Worm (Caenorhabditis elegans) whole organism, midembryonic: ENCODE data around the gene gyf-1.

Experiments used
- T22C8.4 ChIP-seq: fragments of 200-800 bp; sonication (Bioruptor generic); IDR thresholded peaks from 2 replicates; pipeline ENCODE4 v1.3.6; 2022; ENCODE audit warnings: missing genetic modification characterization, missing compliant biosample characterization
- cog-1 ChIP-seq: sonication (generic microtip); optimal IDR thresholded peaks from 2 replicates; lab custom pipeline; 2016; ENCODE audit warnings: missing genetic modification characterization, missing compliant biosample characterization
- flt-1 ChIP-seq: fragments of 200-800 bp; sonication (Bioruptor generic); IDR thresholded peaks from 2 replicates; pipeline ENCODE4 v1.3.6; 2022; ENCODE audit warnings: missing genetic modification characterization, missing compliant biosample characterization
- klf-2 ChIP-seq: fragments of 200-800 bp; sonication (Bioruptor generic); conservative IDR thresholded peaks from 2 replicates; pipeline ENCODE4 v1.3.6; 2022; ENCODE audit warnings: missing genetic modification reagents, missing genetic modification characterization, missing compliant biosample characterization
- med-1 ChIP-seq: sonication (generic microtip); optimal IDR thresholded peaks from 2 replicates; lab custom pipeline; 2017; ENCODE audit warnings: missing genetic modification characterization, mild to moderate bottlenecking, missing compliant biosample characterization, antibody characterized with exemption, missing genetic modification reagents; ENCODE audit not compliant: insufficient read depth
- ref-1 ChIP-seq: fragments of 200-800 bp; sonication (Bioruptor generic); conservative IDR thresholded peaks from 2 replicates; pipeline ENCODE4 v1.3.6; 2022; ENCODE audit warnings: missing genetic modification reagents, missing genetic modification characterization, missing compliant biosample characterization
- tab-1 ChIP-seq: fragments of 200-800 bp; sonication (Bioruptor generic); IDR thresholded peaks from 2 replicates; pipeline ENCODE4 v1.3.6; 2022; ENCODE audit warnings: missing genetic modification characterization, missing compliant biosample characterization
- ztf-23 ChIP-seq: fragments of 200-800 bp; sonication (Bioruptor generic); IDR thresholded peaks from 2 replicates; pipeline ENCODE4 v1.3.6; 2022; ENCODE audit warnings: missing genetic modification reagents, missing genetic modification characterization, missing compliant biosample characterization
- ztf-29 ChIP-seq: fragments of 200-800 bp; sonication (Bioruptor generic); IDR thresholded peaks from 2 replicates; pipeline ENCODE4 v1.3.6; 2022; ENCODE audit warnings: missing genetic modification reagents, missing genetic modification characterization, missing compliant biosample characterization

gyf-1 gene

DNA sequence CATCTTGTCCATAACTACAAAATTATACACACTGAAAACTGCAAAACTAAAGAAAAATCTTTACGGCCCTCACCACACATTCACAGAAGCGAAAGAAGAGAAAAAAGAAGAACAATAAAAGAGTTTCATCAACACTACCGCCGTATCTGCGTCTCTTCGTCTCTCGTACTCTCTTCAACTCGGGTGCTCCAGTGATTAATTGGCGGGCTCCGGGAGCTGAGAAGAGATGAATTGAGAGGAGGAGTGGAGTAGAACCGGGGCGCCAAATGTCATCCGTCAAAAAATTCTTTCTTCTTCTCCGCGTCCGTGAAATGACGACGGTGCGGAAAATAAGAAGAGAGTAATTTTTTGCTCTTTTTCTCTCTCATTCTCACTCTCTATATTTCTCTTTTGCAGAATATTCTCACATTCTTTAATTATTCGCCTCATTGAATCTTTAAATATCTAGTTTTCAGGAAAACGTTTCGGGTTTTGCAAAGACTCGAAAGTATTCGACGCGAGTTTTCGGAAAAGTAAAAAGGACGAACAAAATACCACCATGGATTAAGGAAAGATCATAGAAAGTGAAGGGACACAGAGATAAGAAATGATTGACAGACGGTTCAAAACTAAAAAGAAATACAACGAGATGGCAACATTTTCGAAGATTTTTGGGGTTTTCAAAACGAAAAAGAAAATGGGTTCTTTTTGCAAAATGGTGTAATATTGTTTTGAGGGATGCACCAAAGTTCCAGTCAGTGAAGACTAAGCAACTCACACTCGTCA, 23.6 kb downstream of the gyf-1 start:
- TF ChIP-seq ztf-23 (GFP tag; lab: Robert Waterston, UW) = no peak
- TF ChIP-seq ref-1 (GFP tag; lab: Robert Waterston, UW) = no peak
- TF ChIP-seq klf-2 (GFP tag; lab: Robert Waterston, UW) = no peak
- TF ChIP-seq ztf-29 (GFP tag; lab: Robert Waterston, UW) = no peak
- TF ChIP-seq flt-1 (GFP tag; lab: Robert Waterston, UW) = no peak
- no peak for TF ChIP-seq T22C8.4 (GFP tag; lab: Robert Waterston, UW)
- no peak for TF ChIP-seq med-1 (GFP tag; lab: Kevin White, UChicago)
- no peak for TF ChIP-seq tab-1 (GFP tag; lab: Robert Waterston, UW)
- TF ChIP-seq cog-1 (tag; lab: Kevin White, UChicago) = no peak

DNA sequence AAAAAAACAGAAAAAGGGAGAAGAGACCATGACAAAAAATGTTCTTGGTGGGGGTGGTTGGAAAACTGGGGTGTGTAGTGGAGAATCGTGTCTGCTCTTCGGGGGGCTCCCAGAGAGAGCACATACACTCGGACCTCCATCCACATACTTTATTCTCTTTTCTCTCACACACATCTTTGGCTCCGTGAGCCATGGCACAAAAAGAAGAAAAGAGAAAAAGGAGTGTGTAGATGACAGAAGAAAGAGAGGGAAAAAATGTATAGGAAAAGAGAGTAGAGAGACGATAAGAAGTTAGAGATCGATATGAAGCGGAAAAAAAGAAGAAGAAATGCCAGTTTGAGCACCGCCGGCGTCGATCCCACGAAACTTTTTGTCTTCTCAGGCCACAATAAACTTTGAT, 24.9 kb downstream of the gyf-1 start:
- no peak for TF ChIP-seq flt-1 (GFP tag; lab: Robert Waterston, UW)
- no peak for TF ChIP-seq cog-1 (tag; lab: Kevin White, UChicago)

DNA sequence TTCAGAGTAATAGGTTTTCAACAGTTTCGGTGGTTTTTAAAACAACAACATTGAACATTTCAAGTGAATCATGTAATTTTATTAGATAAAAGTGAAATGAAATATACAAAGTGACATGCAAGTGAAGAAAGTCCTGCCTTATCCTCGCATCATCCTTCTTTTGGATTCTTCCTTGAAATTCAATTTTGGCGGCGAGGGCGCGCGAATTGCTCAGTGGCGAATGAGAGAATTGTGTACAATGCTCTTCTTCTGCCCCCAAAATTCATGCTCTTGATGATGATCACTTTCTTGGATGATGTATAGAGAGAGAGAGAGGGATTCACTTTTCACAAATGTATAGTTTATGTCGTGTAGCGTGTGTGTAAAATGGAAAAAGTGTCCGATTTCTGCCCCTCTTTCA, 25.6 kb downstream of the gyf-1 start:
- TF ChIP-seq klf-2 (GFP tag; lab: Robert Waterston, UW) (no peak), T22C8.4 (GFP tag; lab: Robert Waterston, UW) (no peak), ztf-29 (GFP tag; lab: Robert Waterston, UW) (no peak), flt-1 (GFP tag; lab: Robert Waterston, UW) (no peak), cog-1 (tag; lab: Kevin White, UChicago) (no peak), med-1 (GFP tag; lab: Kevin White, UChicago) (no peak), tab-1 (GFP tag; lab: Robert Waterston, UW) (no peak), ztf-23 (GFP tag; lab: Robert Waterston, UW) (no peak), ref-1 (GFP tag; lab: Robert Waterston, UW) (no peak)

DNA sequence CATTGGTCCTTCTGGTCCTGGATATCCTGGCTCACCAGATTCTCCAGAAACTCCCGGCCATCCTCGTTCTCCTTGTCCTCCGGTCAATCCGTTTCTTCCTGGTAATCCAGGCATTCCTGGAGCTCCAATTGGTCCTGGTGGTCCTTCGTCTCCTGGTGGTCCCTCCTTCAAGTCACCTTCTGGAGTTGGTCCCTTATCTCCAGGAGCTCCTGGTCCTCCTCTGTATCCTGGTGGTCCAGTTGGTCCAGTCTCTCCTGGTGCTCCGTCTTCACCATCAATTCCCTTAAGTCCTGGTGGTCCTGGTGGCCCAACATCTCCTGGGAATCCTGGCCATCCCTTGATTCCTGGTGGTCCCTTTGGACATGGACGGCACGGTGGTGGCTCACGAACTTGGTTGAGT, 26.6 kb downstream of the gyf-1 start:
- TF ChIP-seq med-1 (GFP tag; lab: Kevin White, UChicago) (no peak), ztf-29 (GFP tag; lab: Robert Waterston, UW) (no peak), flt-1 (GFP tag; lab: Robert Waterston, UW) (no peak), klf-2 (GFP tag; lab: Robert Waterston, UW) (no peak), cog-1 (tag; lab: Kevin White, UChicago) (no peak)

DNA sequence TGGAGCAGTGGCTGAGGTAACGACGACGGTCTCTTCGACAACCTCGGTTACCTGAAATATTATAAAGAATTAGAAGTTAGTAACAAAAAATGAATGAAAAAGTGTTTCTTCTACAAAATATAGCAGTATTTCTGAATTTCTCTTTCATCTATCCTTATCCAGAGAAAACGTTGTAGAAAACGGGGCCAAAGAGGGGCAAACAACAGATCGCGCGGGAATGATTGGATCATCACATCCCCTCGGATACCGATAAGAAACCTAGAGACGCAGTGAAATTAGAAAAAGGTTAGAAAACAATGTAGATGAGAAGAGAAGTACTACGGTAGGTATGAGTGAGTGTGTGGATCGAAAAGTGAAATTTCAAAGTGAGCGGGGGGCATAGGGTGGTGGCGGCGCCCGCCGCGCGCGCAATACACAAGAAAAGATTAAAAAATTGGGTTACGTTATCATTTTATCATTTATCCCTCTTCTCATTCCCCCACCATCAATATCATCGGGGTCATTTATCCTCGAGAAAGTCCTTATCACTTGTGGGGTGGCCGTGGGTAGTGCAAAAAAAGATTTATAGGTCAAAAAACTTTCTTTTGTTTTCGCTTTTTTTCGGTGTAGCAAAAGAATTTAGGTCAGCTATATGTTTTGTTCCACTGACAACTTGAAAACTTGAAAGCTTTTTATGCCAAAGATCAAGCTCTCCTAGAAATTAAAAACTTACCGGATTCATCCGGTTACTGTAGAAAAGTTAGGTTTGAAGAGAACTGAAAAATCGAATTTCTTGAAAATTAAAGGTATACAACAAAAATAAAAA, 28.3 kb downstream of the gyf-1 start, which contains the start of the genes dpy-10 and T14B4.19:
Gene dpy-10 (minus strand): TSS at position 51 of the 805 bp plus-strand sequence.
Gene T14B4.19 (minus strand): TSS at position 755 of the 805 bp plus-strand sequence.
- TF ChIP-seq med-1 (GFP tag; lab: Kevin White, UChicago) = no peak
- TF ChIP-seq flt-1 (GFP tag; lab: Robert Waterston, UW) = no peak
- no peak for TF ChIP-seq ref-1 (GFP tag; lab: Robert Waterston, UW)
- no peak for TF ChIP-seq cog-1 (tag; lab: Kevin White, UChicago)
- TF ChIP-seq ztf-23 (GFP tag; lab: Robert Waterston, UW) = no peak
- no peak for TF ChIP-seq T22C8.4 (GFP tag; lab: Robert Waterston, UW)
- no peak for TF ChIP-seq tab-1 (GFP tag; lab: Robert Waterston, UW)
- no peak for TF ChIP-seq ztf-29 (GFP tag; lab: Robert Waterston, UW)
- no peak for TF ChIP-seq klf-2 (GFP tag; lab: Robert Waterston, UW)

DNA sequence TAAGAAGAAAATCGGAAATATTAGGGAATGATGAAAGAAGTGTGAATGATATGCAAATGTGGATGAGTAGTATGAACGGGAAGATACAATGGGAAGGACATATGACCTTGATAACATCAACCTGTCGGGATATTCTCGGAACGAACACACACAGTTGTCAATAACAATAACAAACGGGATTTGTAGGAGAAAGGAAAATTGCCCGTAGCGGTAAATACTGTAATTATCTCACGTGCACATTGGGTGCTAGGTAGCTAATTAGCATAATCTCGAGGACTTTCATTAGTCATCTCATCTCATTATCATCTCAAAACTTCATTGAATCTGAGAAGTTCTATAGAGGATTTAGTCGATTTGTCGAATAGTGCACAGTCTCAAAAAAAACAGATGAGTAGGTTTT, 29.0 kb downstream of the gyf-1 start:
- TF ChIP-seq flt-1 (GFP tag; lab: Robert Waterston, UW) = no peak
- no peak for TF ChIP-seq ztf-23 (GFP tag; lab: Robert Waterston, UW)
- TF ChIP-seq med-1 (GFP tag; lab: Kevin White, UChicago) = no peak
- TF ChIP-seq tab-1 (GFP tag; lab: Robert Waterston, UW) = no peak
- TF ChIP-seq T22C8.4 (GFP tag; lab: Robert Waterston, UW) = no peak
- TF ChIP-seq ref-1 (GFP tag; lab: Robert Waterston, UW) = no peak
- no peak for TF ChIP-seq cog-1 (tag; lab: Kevin White, UChicago)
- no peak for TF ChIP-seq ztf-29 (GFP tag; lab: Robert Waterston, UW)
- TF ChIP-seq klf-2 (GFP tag; lab: Robert Waterston, UW) = no peak

DNA sequence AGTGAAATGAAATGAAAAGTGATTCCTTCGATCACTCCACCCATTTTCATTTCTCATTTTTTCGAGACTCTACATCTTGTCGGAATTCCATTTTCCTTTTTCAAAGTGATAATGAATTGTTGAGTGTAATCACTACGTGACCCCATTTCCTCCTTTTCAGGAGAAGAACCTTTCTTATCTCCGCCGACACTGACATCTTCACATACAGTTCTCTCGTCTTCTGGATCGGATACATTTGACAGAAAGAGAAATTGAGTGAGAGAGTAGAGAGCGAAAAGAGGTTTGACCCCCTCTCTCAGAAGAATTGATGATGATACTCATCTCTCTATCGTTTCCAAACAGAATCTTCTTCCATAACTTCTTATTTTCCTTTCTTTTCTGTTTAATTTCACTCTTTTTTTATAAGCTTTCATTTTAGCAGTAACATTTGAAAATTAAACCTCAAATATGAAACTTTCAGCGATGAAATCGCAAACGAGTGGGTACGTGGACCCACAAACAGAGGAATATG, 29.9 kb downstream of the gyf-1 start, which contains the start of gene dpy-2:
Gene dpy-2 (plus strand): TSS at position 461 of the 511 bp plus-strand sequence.
- no peak for TF ChIP-seq med-1 (GFP tag; lab: Kevin White, UChicago)
- no peak for TF ChIP-seq ztf-29 (GFP tag; lab: Robert Waterston, UW)
- TF ChIP-seq T22C8.4 (GFP tag; lab: Robert Waterston, UW) = no peak
- no peak for TF ChIP-seq klf-2 (GFP tag; lab: Robert Waterston, UW)
- no peak for TF ChIP-seq ref-1 (GFP tag; lab: Robert Waterston, UW)
- no peak for TF ChIP-seq flt-1 (GFP tag; lab: Robert Waterston, UW)
- TF ChIP-seq cog-1 (tag; lab: Kevin White, UChicago) = no peak
- TF ChIP-seq ztf-23 (GFP tag; lab: Robert Waterston, UW) = no peak
- no peak for TF ChIP-seq tab-1 (GFP tag; lab: Robert Waterston, UW)

DNA sequence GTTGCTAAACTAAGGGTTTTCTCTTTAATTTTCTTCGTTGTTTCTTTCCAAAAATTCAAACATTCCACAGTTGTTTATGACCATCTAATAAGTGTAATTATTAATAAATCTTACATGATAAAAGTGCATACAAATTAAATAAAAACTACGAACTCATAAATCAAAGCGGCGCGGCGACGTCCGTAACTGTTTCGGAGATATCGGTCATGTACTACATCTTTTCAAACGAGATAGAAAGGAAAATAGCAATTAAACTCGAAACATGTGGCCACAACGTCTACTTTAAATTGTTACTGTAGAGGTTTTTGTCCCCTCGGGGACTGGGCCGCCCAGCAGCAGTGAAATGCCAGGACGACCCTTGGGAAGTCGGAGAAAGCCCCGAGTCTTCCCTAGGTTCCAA, 31.8 kb downstream of the gyf-1 start:
- TF ChIP-seq cog-1 (tag; lab: Kevin White, UChicago) (no peak), ref-1 (GFP tag; lab: Robert Waterston, UW) (no peak), T22C8.4 (GFP tag; lab: Robert Waterston, UW) (no peak), klf-2 (GFP tag; lab: Robert Waterston, UW) (no peak), med-1 (GFP tag; lab: Kevin White, UChicago) (no peak), tab-1 (GFP tag; lab: Robert Waterston, UW) (no peak), flt-1 (GFP tag; lab: Robert Waterston, UW) (no peak), ztf-29 (GFP tag; lab: Robert Waterston, UW) (no peak), ztf-23 (GFP tag; lab: Robert Waterston, UW) (no peak)
